Worm (Caenorhabditis elegans) whole organism, young adult: ENCODE measurements around the gene ZK899.6.

Source experiments
- B0261.1 ChIP-seq: sonication (generic microtip); optimal IDR thresholded peaks from 2 replicates; lab custom pipeline; 2016; ENCODE audit warnings: mild to moderate bottlenecking, missing genetic modification characterization, moderate library complexity, missing compliant biosample characterization
- akir-1 ChIP-seq: fragments of 200-800 bp; sonication (Bioruptor generic); optimal IDR thresholded peaks from 2 replicates; lab custom pipeline; 2018; ENCODE audit warnings: mild to moderate bottlenecking, missing genetic modification characterization, moderate library complexity, missing compliant biosample characterization
- ama-1 ChIP-seq, 3 experiments: fragments of 150-350 bp in 1 of 3; sonication (generic microtip) in 2 of 3; optimal IDR thresholded peaks; 2 replicates each; lab custom pipeline; 2014 to 2018; ENCODE audit warnings: missing biosample characterization in 2 of 3, missing genetic modification characterization in 2 of 3, missing genetic modification reagents in 2 of 3
- ceh-27 ChIP-seq: fragments of 200-800 bp; sonication (Bioruptor generic); optimal IDR thresholded peaks from 2 replicates; lab custom pipeline; 2018; ENCODE audit warnings: mild to moderate bottlenecking, missing genetic modification characterization, moderate library complexity, missing compliant biosample characterization
- dpl-1 ChIP-seq: fragments of 150-350 bp; optimal IDR thresholded peaks from 2 replicates; lab custom pipeline; 2014; ENCODE audit warnings: missing biosample characterization, missing genetic modification reagents, missing genetic modification characterization
- egrh-3 ChIP-seq: fragments of 200-800 bp; sonication (Bioruptor generic); IDR thresholded peaks from 2 replicates; pipeline ENCODE4 v1.3.6; 2022; ENCODE audit warnings: missing genetic modification reagents, missing genetic modification characterization, missing compliant biosample characterization
- lag-1 ChIP-seq: fragments of 200-800 bp; sonication (Bioruptor generic); IDR thresholded peaks from 2 replicates; pipeline ENCODE4 v1.3.6; 2022; ENCODE audit warnings: missing genetic modification reagents, missing genetic modification characterization, missing compliant biosample characterization
- let-526 ChIP-seq: fragments of 200-800 bp; sonication (Bioruptor generic); IDR thresholded peaks from 2 replicates; pipeline ENCODE4 v1.3.6; 2022; ENCODE audit warnings: missing genetic modification reagents, missing genetic modification characterization, missing compliant biosample characterization
- madf-10 ChIP-seq: sonication (generic microtip); optimal IDR thresholded peaks from 2 replicates; lab custom pipeline; 2016; ENCODE audit warnings: mild to moderate bottlenecking, missing genetic modification characterization, missing compliant biosample characterization
- sea-2 ChIP-seq: fragments of 200-800 bp; sonication (Bioruptor generic); IDR thresholded peaks from 2 replicates; pipeline ENCODE4 v1.3.6; 2022; ENCODE audit warnings: missing genetic modification characterization, missing compliant biosample characterization
- unc-62 ChIP-seq: fragments of 150-350 bp; optimal IDR thresholded peaks from 2 replicates; lab custom pipeline; 2014; ENCODE audit warnings: missing biosample characterization, missing genetic modification reagents, missing genetic modification characterization
- ztf-22 ChIP-seq: fragments of 200-800 bp; sonication (Bioruptor generic); optimal IDR thresholded peaks from 2 replicates; lab custom pipeline; 2018; ENCODE audit warnings: mild to moderate bottlenecking, missing genetic modification characterization, moderate library complexity, missing compliant biosample characterization

ce11 chrX:9504221-9504620 is 41.1 kb downstream of the ZK899.6 start:
- no peak for TF ChIP-seq ama-1 (optimal IDR thresholded peaks at IDR 0.05; lab: Kevin White, UChicago)
- no peak for TF ChIP-seq ama-1 (GFP tag; optimal IDR thresholded peaks at IDR 0.05; lab: Kevin White, UChicago)
- TF ChIP-seq ztf-22 (GFP tag; lab: Kevin White, UChicago), result no peak
- no peak for TF ChIP-seq lag-1 (GFP tag; lab: Robert Waterston, UW)
- TF ChIP-seq let-526 (GFP tag; lab: Robert Waterston, UW), result no peak
- no peak for TF ChIP-seq dpl-1 (GFP tag; lab: Kevin White, UChicago)
- TF ChIP-seq akir-1 (GFP tag; lab: Kevin White, UChicago), result no peak
- no peak for TF ChIP-seq unc-62 (GFP tag; lab: Kevin White, UChicago)
- TF ChIP-seq B0261.1, result no peak
- no peak for TF ChIP-seq egrh-3 (GFP tag; lab: Robert Waterston, UW)
- no peak for TF ChIP-seq madf-10 (tag; lab: Kevin White, UChicago)
- TF ChIP-seq ceh-27 (GFP tag; lab: Kevin White, UChicago), result no peak
- TF ChIP-seq sea-2 (GFP tag; lab: Robert Waterston, UW), result no peak
